Worm (Caenorhabditis elegans) whole organism, L2 larva: ENCODE data around the gene C09E9.1.

Source experiments
- C34F6.9 ChIP-seq: fragments of 150-350 bp; optimal IDR thresholded peaks from 2 replicates; lab custom pipeline; 2014; ENCODE audit warnings: missing biosample characterization, missing genetic modification characterization
- F13H6.1 ChIP-seq: sonication (generic microtip); optimal IDR thresholded peaks from 2 replicates; lab custom pipeline; 2016; ENCODE audit warnings: missing genetic modification characterization, missing compliant biosample characterization
- R02D3.7 ChIP-seq: fragments of 150-350 bp; optimal IDR thresholded peaks from 2 replicates; lab custom pipeline; 2014; ENCODE audit warnings: missing biosample characterization, missing genetic modification characterization
- Y55F3AM.14 ChIP-seq: fragments of 200-800 bp; sonication (Bioruptor generic); optimal IDR thresholded peaks from 2 replicates; lab custom pipeline; 2018; ENCODE audit warnings: mild to moderate bottlenecking, missing genetic modification characterization, missing compliant biosample characterization
- aly-2 ChIP-seq: fragments of 150-350 bp; optimal IDR thresholded peaks from 2 replicates; lab custom pipeline; 2014; ENCODE audit warnings: missing biosample characterization, missing genetic modification characterization
- ama-1 ChIP-seq: fragments of 150-350 bp; optimal IDR thresholded peaks from 2 replicates; lab custom pipeline; 2018; ENCODE audit warnings: inconsistent platforms
- blmp-1 ChIP-seq: sonication (generic microtip); optimal IDR thresholded peaks from 2 replicates; lab custom pipeline; 2017; ENCODE audit warnings: missing genetic modification characterization, mild to moderate bottlenecking, missing compliant biosample characterization, antibody characterized with exemption, moderate library complexity; ENCODE audit not compliant: insufficient read depth
- ceh-16 ChIP-seq: fragments of 150-350 bp; optimal IDR thresholded peaks from 2 replicates; lab custom pipeline; 2014; ENCODE audit warnings: missing biosample characterization, missing genetic modification characterization
- ceh-82 ChIP-seq: fragments of 150-350 bp; optimal IDR thresholded peaks from 2 replicates; lab custom pipeline; 2014; ENCODE audit warnings: missing biosample characterization, missing genetic modification characterization
- crh-2 ChIP-seq: sonication (generic microtip); optimal IDR thresholded peaks from 2 replicates; lab custom pipeline; 2017; ENCODE audit warnings: missing biosample characterization, missing genetic modification characterization
- egl-27 ChIP-seq: sonication (generic microtip); optimal IDR thresholded peaks from 3 replicates; lab custom pipeline; 2017; ENCODE audit warnings: missing biosample characterization, missing genetic modification reagents, missing genetic modification characterization
- fos-1 ChIP-seq: fragments of 150-350 bp; optimal IDR thresholded peaks from 2 replicates; lab custom pipeline; 2014; ENCODE audit warnings: missing biosample characterization, missing genetic modification characterization
- gmeb-1 ChIP-seq: fragments of 150-350 bp; optimal IDR thresholded peaks from 2 replicates; lab custom pipeline; 2014; ENCODE audit warnings: missing biosample characterization, missing genetic modification characterization
- lin-11 ChIP-seq: fragments of 150-350 bp; sonication (generic microtip); optimal IDR thresholded peaks from 2 replicates; lab custom pipeline; 2014; ENCODE audit warnings: missing biosample characterization, missing genetic modification characterization, inconsistent platforms, mixed read lengths
- lin-13 ChIP-seq: fragments of 150-350 bp; optimal IDR thresholded peaks from 2 replicates; lab custom pipeline; 2014; ENCODE audit warnings: missing biosample characterization, missing genetic modification reagents, missing genetic modification characterization
- lsy-2 ChIP-seq, 2 experiments: fragments of 150-350 bp in 1 of 2; sonication (generic microtip) in 1 of 2; optimal IDR thresholded peaks; 2 replicates each; lab custom pipeline; 2014 to 2017; ENCODE audit warnings: missing biosample characterization in 2 of 2, missing genetic modification characterization in 2 of 2
- mab-5 ChIP-seq: fragments of 150-350 bp; optimal IDR thresholded peaks from 2 replicates; lab custom pipeline; 2014; ENCODE audit warnings: missing biosample characterization, missing genetic modification characterization
- mbf-1 ChIP-seq: sonication (generic microtip); optimal IDR thresholded peaks from 2 replicates; lab custom pipeline; 2017; ENCODE audit warnings: missing biosample characterization, missing genetic modification characterization
- mdl-1 ChIP-seq, 2 experiments: fragments of 150-350 bp in 1 of 2; sonication (generic microtip) in 1 of 2; optimal IDR thresholded peaks; 2 replicates each; lab custom pipeline; 2017; ENCODE audit warnings: missing biosample characterization in 2 of 2, missing genetic modification characterization in 2 of 2
- nhr-10 ChIP-seq: sonication (generic microtip); optimal IDR thresholded peaks from 2 replicates; lab custom pipeline; 2017; ENCODE audit warnings: missing biosample characterization, missing genetic modification characterization
- nhr-11 ChIP-seq: fragments of 150-350 bp; optimal IDR thresholded peaks from 2 replicates; lab custom pipeline; 2014; ENCODE audit warnings: missing biosample characterization, missing genetic modification characterization
- nhr-12 ChIP-seq: fragments of 150-350 bp; optimal IDR thresholded peaks from 2 replicates; lab custom pipeline; 2014; ENCODE audit warnings: missing biosample characterization, missing genetic modification characterization
- nhr-129 ChIP-seq: fragments of 150-350 bp; optimal IDR thresholded peaks from 2 replicates; lab custom pipeline; 2014; ENCODE audit warnings: missing biosample characterization, missing genetic modification characterization
- nhr-21 ChIP-seq: fragments of 150-350 bp; optimal IDR thresholded peaks from 2 replicates; lab custom pipeline; 2014; ENCODE audit warnings: missing biosample characterization, missing genetic modification characterization
- nhr-23 ChIP-seq: fragments of 150-350 bp; optimal IDR thresholded peaks from 2 replicates; lab custom pipeline; 2014; ENCODE audit warnings: missing biosample characterization, missing genetic modification reagents, missing genetic modification characterization
- nhr-25 ChIP-seq: fragments of 150-350 bp; sonication (generic microtip); optimal IDR thresholded peaks from 3 replicates; lab custom pipeline; 2014; ENCODE audit warnings: missing biosample characterization, missing genetic modification characterization
- nhr-6 ChIP-seq: fragments of 150-350 bp; optimal IDR thresholded peaks from 2 replicates; lab custom pipeline; 2014; ENCODE audit warnings: missing biosample characterization, missing genetic modification characterization
- sem-4 ChIP-seq: fragments of 150-350 bp; optimal IDR thresholded peaks from 2 replicates; lab custom pipeline; 2014; ENCODE audit warnings: missing biosample characterization, missing genetic modification reagents, missing genetic modification characterization
- skn-1 ChIP-seq: sonication (generic microtip); optimal IDR thresholded peaks from 2 replicates; lab custom pipeline; 2017; ENCODE audit warnings: missing biosample characterization, missing genetic modification characterization
- sma-3 ChIP-seq: sonication (generic microtip); optimal IDR thresholded peaks from 2 replicates; lab custom pipeline; 2016; ENCODE audit warnings: missing genetic modification reagents, missing genetic modification characterization, missing compliant biosample characterization
- sma-9 ChIP-seq, 2 experiments: fragments of 150-350 bp in 1 of 2; sonication (generic microtip) in 1 of 2; optimal IDR thresholded peaks; 2 replicates each; lab custom pipeline; 2014 to 2016; ENCODE audit warnings: missing genetic modification characterization in 2 of 2, mild to moderate bottlenecking in 1 of 2, missing biosample characterization in 1 of 2, missing compliant biosample characterization in 1 of 2, missing genetic modification reagents in 1 of 2, moderate library complexity in 1 of 2
- unc-55 ChIP-seq: fragments of 150-350 bp; sonication (generic microtip); optimal IDR thresholded peaks from 3 replicates; lab custom pipeline; 2014; ENCODE audit warnings: missing biosample characterization, missing genetic modification reagents, missing genetic modification characterization
- unc-62 ChIP-seq: fragments of 150-350 bp; optimal IDR thresholded peaks from 2 replicates; lab custom pipeline; 2014; ENCODE audit warnings: missing biosample characterization, missing genetic modification reagents, missing genetic modification characterization
- zag-1 ChIP-seq: fragments of 150-350 bp; optimal IDR thresholded peaks from 2 replicates; lab custom pipeline; 2014; ENCODE audit warnings: missing biosample characterization, missing genetic modification characterization
- ztf-1 ChIP-seq: fragments of 200-800 bp; sonication (Bioruptor generic); conservative IDR thresholded peaks from 2 replicates; pipeline ENCODE4 v1.3.6; 2022; ENCODE audit warnings: missing genetic modification characterization, missing compliant biosample characterization
- ztf-4 ChIP-seq: fragments of 150-350 bp; optimal IDR thresholded peaks from 2 replicates; lab custom pipeline; 2014; ENCODE audit warnings: missing biosample characterization, missing genetic modification characterization

C09E9.1 gene

DNA sequence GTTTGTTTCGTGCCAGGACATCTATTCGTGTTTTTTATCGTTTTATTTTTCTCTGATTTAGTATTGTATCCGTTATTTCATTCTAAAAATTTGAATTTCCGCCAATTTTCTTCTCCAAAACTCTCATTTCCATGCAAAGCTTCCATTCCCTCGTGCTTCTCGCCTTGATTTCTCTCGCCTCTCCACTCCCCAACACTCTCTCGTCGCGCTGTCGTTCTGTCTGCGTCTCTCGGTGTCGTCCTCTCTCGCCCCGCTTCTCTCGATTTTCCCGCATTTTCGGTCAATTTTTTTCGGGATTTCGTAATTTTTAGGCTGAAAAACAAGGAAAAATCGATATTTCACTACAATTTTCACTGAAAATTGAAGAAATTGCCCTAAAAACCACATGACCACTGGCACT, at the start of gene C09E9.1:
Gene C09E9.1 (plus strand): TSS at position 286 of the 400 bp plus-strand sequence.
- TF ChIP-seq unc-55 (GFP tag; lab: Kevin White, UChicago) (peak; percentile 77), aly-2 (tag; lab: Kevin White, UChicago) (no peak), ceh-82 (tag; lab: Kevin White, UChicago) (peak; percentile 48), nhr-21 (tag; lab: Kevin White, UChicago) (peak; percentile 33), ztf-1 (GFP tag; lab: Robert Waterston, UW) (no peak), C34F6.9 (tag; lab: Kevin White, UChicago) (peak; percentile 86), nhr-23 (tag; lab: Kevin White, UChicago) (no peak), nhr-10 (tag; lab: Kevin White, UChicago) (no peak), ama-1 (lab: Kevin White, UChicago) (no peak), fos-1 (tag; lab: Kevin White, UChicago) (peak; percentile 33), mab-5 (peak; percentile 67), sem-4 (peak; percentile 17), sma-9 (GFP tag; optimal IDR thresholded peaks at IDR 0.05; lab: Kevin White, UChicago) (no peak), sma-9 (tag; optimal IDR thresholded peaks at IDR 0.05; lab: Kevin White, UChicago) (no peak), lin-13 (GFP tag; lab: Kevin White, UChicago) (peak; percentile 71), nhr-25 (tag; lab: Kevin White, UChicago) (no peak), lsy-2 (tag; optimal IDR thresholded peaks at IDR 0.05; lab: Kevin White, UChicago) (peak; percentile 39 to 81), mdl-1 (tag; optimal IDR thresholded peaks at IDR 0.05; lab: Kevin White, UChicago) (peak; percentile 90 to 99), nhr-129 (tag; lab: Kevin White, UChicago) (peak; percentile 57), skn-1 (tag; lab: Kevin White, UChicago) (no peak), lin-11 (tag; lab: Kevin White, UChicago) (peak; percentile 21), egl-27 (tag; lab: Kevin White, UChicago) (peak; percentile 13), F13H6.1 (tag; lab: Kevin White, UChicago) (peak; percentile 52), gmeb-1 (tag; lab: Kevin White, UChicago) (peak; percentile 72), nhr-11 (tag; lab: Kevin White, UChicago) (no peak), sma-3 (GFP tag; lab: Kevin White, UChicago) (peak; percentile 42), R02D3.7 (tag; lab: Kevin White, UChicago) (no peak), ztf-4 (no peak), blmp-1 (tag; lab: Kevin White, UChicago) (no peak), crh-2 (peak; percentile 72), zag-1 (tag; lab: Kevin White, UChicago) (no peak), nhr-6 (tag; lab: Kevin White, UChicago) (peak; percentile 19), nhr-12 (tag; lab: Kevin White, UChicago) (no peak)

DNA sequence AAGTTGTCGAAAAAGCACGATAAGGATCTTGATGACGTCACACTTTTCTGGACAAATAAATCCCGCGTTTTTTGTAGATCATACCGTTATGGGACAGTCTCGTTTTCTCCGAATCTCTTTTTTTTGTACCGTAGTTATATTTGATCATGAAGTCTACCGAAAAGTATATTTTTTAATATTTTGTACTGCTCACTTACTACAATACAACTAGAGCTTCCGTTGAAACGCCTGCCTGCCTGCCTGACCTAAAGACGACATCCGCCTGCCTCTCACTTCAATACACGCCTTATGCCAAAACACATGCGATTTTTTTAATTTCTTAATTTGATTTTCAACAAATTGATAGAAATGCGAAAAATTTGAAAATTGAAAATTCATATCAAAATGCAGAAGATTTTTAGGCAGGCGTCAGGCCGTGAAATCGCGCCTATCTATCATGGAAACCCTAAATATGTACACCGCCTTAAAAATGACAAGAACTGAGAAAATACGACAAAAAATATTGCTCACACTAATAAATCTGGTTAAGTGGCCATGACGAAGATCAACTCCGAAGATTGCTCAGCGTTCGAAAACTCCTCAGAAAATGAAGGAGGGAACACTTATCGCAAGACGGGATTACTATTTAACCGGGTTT, 49.0 kb upstream of the C09E9.1 start, which contains the start of gene W09G12.8:
Gene W09G12.8 (plus strand): TSS at position 587 of the 637 bp plus-strand sequence.
- TF ChIP-seq aly-2 (tag; lab: Kevin White, UChicago) (no peak), R02D3.7 (tag; lab: Kevin White, UChicago) (no peak), lin-13 (GFP tag; lab: Kevin White, UChicago) (no peak), mdl-1 (tag; optimal IDR thresholded peaks at IDR 0.05; lab: Kevin White, UChicago) (no peak), nhr-10 (tag; lab: Kevin White, UChicago) (no peak), mbf-1 (tag; lab: Kevin White, UChicago) (no peak), sma-9 (GFP tag; optimal IDR thresholded peaks at IDR 0.05; lab: Kevin White, UChicago) (no peak), sma-9 (tag; optimal IDR thresholded peaks at IDR 0.05; lab: Kevin White, UChicago) (no peak), unc-62 (GFP tag; lab: Kevin White, UChicago) (no peak), Y55F3AM.14 (GFP tag; lab: Kevin White, UChicago) (no peak), ceh-16 (tag; lab: Kevin White, UChicago) (no peak), nhr-129 (tag; lab: Kevin White, UChicago) (no peak), nhr-12 (tag; lab: Kevin White, UChicago) (no peak), fos-1 (tag; lab: Kevin White, UChicago) (no peak)

DNA sequence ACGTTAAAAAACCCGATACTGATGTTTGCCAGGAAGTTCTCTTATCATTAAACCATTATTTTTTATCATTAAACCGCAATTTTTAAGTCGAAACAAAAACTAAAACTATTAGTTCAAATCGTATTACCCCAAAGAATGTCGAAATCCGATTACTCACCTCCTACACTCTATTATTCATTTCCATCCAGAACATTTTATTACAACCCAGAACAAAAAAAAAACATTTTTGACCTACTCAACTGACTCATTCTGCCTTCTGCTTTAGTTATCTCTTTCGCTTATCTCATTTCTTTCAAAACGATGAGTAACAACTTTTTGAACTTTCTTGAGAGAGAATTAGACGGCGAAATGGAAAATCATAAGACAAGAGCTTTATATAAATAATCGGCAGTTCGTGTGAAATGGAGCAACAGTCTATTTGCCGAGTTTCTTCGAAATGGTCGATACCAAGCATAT, 46.0 kb upstream of the C09E9.1 start, which contains the start of gene W09G12.7:
Gene W09G12.7 (plus strand): TSS at position 406 of the 456 bp plus-strand sequence.
- TF ChIP-seq mbf-1 (tag; lab: Kevin White, UChicago) (no peak), fos-1 (tag; lab: Kevin White, UChicago) (peak; percentile 72)
